Worm (Caenorhabditis elegans) whole organism, young adult: ENCODE data around the gene C03C10.7.

Experiments used
- B0336.3 ChIP-seq: fragments of 200-800 bp; sonication (Bioruptor generic); IDR thresholded peaks from 2 replicates; pipeline ENCODE4 v1.3.6; 2022; ENCODE audit warnings: missing genetic modification characterization, missing compliant biosample characterization
- D2030.7 ChIP-seq: fragments of 200-800 bp; sonication (Bioruptor generic); IDR thresholded peaks from 2 replicates; pipeline ENCODE4 v1.3.6; 2022; ENCODE audit warnings: missing genetic modification reagents, missing genetic modification characterization, missing compliant biosample characterization
- F33H1.4 ChIP-seq: fragments of 200-800 bp; sonication (Bioruptor generic); IDR thresholded peaks from 2 replicates; pipeline ENCODE4 v1.3.6; 2022; ENCODE audit warnings: missing genetic modification reagents, missing genetic modification characterization, missing compliant biosample characterization
- F49E8.2 ChIP-seq: sonication (generic microtip); optimal IDR thresholded peaks from 3 replicates; lab custom pipeline; 2017; ENCODE audit warnings: missing genetic modification characterization, mild to moderate bottlenecking, missing compliant biosample characterization, antibody characterized with exemption, moderate library complexity; ENCODE audit not compliant: insufficient read depth
- F52B5.7 ChIP-seq: sonication (generic microtip); optimal IDR thresholded peaks from 2 replicates; lab custom pipeline; 2016; ENCODE audit warnings: mild to moderate bottlenecking, missing genetic modification characterization, missing compliant biosample characterization
- T07F8.4 ChIP-seq: sonication (generic microtip); optimal IDR thresholded peaks from 2 replicates; lab custom pipeline; 2016; ENCODE audit warnings: mild to moderate bottlenecking, missing genetic modification characterization, moderate library complexity, missing compliant biosample characterization
- T26A5.8 ChIP-seq: sonication (generic microtip); optimal IDR thresholded peaks from 2 replicates; lab custom pipeline; 2016; ENCODE audit warnings: missing genetic modification characterization, missing compliant biosample characterization
- Y53G8AR.9 ChIP-seq: fragments of 200-800 bp; sonication (Bioruptor generic); conservative IDR thresholded peaks from 2 replicates; pipeline ENCODE4 v1.3.6; 2022; ENCODE audit warnings: missing genetic modification reagents, missing genetic modification characterization, missing compliant biosample characterization
- akir-1 ChIP-seq: fragments of 200-800 bp; sonication (Bioruptor generic); optimal IDR thresholded peaks from 2 replicates; lab custom pipeline; 2018; ENCODE audit warnings: mild to moderate bottlenecking, missing genetic modification characterization, moderate library complexity, missing compliant biosample characterization
- atf-7 ChIP-seq: sonication (generic microtip); optimal IDR thresholded peaks from 2 replicates; lab custom pipeline; 2017; ENCODE audit warnings: mild to moderate bottlenecking, missing genetic modification characterization, missing compliant biosample characterization
- ccch-3 ChIP-seq: fragments of 200-800 bp; sonication (Bioruptor generic); optimal IDR thresholded peaks from 2 replicates; lab custom pipeline; 2018; ENCODE audit warnings: mild to moderate bottlenecking, missing genetic modification characterization, missing compliant biosample characterization
- cebp-1 ChIP-seq, 2 experiments: fragments of 200-800 bp in 1 of 2; sonication (Bioruptor generic) in 1 of 2; sonication (generic microtip) in 1 of 2; IDR thresholded peaks in 1 of 2; optimal IDR thresholded peaks in 1 of 2; 2 replicates each; pipeline versions ENCODE4 v1.3.6 to Lab custom; 2017 to 2022; ENCODE audit warnings: missing compliant biosample characterization in 2 of 2, missing genetic modification characterization in 2 of 2, mild to moderate bottlenecking in 1 of 2, missing genetic modification reagents in 1 of 2, moderate library complexity in 1 of 2
- efl-1 ChIP-seq: fragments of 150-350 bp; optimal IDR thresholded peaks from 2 replicates; lab custom pipeline; 2014; ENCODE audit warnings: missing biosample characterization, missing genetic modification reagents, missing genetic modification characterization
- ets-4 ChIP-seq: fragments of 200-800 bp; sonication (Bioruptor generic); optimal IDR thresholded peaks from 2 replicates; lab custom pipeline; 2018; ENCODE audit warnings: mild to moderate bottlenecking, missing genetic modification characterization, missing compliant biosample characterization
- fkh-3 ChIP-seq: sonication (generic microtip); optimal IDR thresholded peaks from 2 replicates; lab custom pipeline; 2016; ENCODE audit warnings: mild to moderate bottlenecking, missing genetic modification characterization, missing compliant biosample characterization
- hlh-26 ChIP-seq: fragments of 200-800 bp; sonication (Bioruptor generic); conservative IDR thresholded peaks from 2 replicates; pipeline ENCODE4 v1.3.6; 2022; ENCODE audit warnings: missing genetic modification reagents, missing genetic modification characterization, missing compliant biosample characterization
- hmg-1.2 ChIP-seq: fragments of 200-800 bp; sonication (Bioruptor generic); IDR thresholded peaks from 2 replicates; pipeline ENCODE4 v1.3.6; 2022; ENCODE audit warnings: missing genetic modification reagents, missing genetic modification characterization, missing compliant biosample characterization
- hrde-1 ChIP-seq: sonication (generic microtip); optimal IDR thresholded peaks from 2 replicates; lab custom pipeline; 2016; ENCODE audit warnings: missing genetic modification characterization, mild to moderate bottlenecking, missing compliant biosample characterization, moderate library complexity, missing genotype, missing genetic modification reagents, borderline replicate concordance
- hsf-1 ChIP-seq: fragments of 200-800 bp; sonication (Bioruptor generic); IDR thresholded peaks from 2 replicates; pipeline ENCODE4 v1.3.6; 2022; ENCODE audit warnings: missing genetic modification reagents, missing genetic modification characterization, missing compliant biosample characterization
- lin-54 ChIP-seq: fragments of 200-800 bp; sonication (Bioruptor generic); optimal IDR thresholded peaks from 2 replicates; lab custom pipeline; 2018; ENCODE audit warnings: mild to moderate bottlenecking, missing genetic modification characterization, missing compliant biosample characterization
- madf-3 ChIP-seq: fragments of 200-800 bp; sonication (Bioruptor generic); IDR thresholded peaks from 2 replicates; pipeline ENCODE4 v1.3.6; 2022; ENCODE audit warnings: missing genetic modification reagents, missing genetic modification characterization, missing compliant biosample characterization
- madf-6 ChIP-seq: fragments of 200-800 bp; sonication (Bioruptor generic); IDR thresholded peaks from 2 replicates; pipeline ENCODE4 v1.3.6; 2022; ENCODE audit warnings: missing genetic modification reagents, missing genetic modification characterization, missing compliant biosample characterization
- mel-28 ChIP-seq: sonication (generic microtip); optimal IDR thresholded peaks from 2 replicates; lab custom pipeline; 2016; ENCODE audit warnings: borderline replicate concordance, mild to moderate bottlenecking, missing genetic modification characterization, missing compliant biosample characterization
- nhr-27 ChIP-seq: fragments of 200-800 bp; sonication (Bioruptor generic); optimal IDR thresholded peaks from 2 replicates; lab custom pipeline; 2018; ENCODE audit warnings: mild to moderate bottlenecking, missing genetic modification characterization, moderate library complexity, missing compliant biosample characterization
- nhr-80 ChIP-seq: sonication (generic microtip); optimal IDR thresholded peaks from 2 replicates; lab custom pipeline; 2016; ENCODE audit warnings: missing genetic modification characterization, missing compliant biosample characterization
- rcor-1 ChIP-seq: fragments of 200-800 bp; sonication (Bioruptor generic); IDR thresholded peaks from 2 replicates; pipeline ENCODE4 v1.3.6; 2022; ENCODE audit warnings: missing genetic modification reagents, missing genetic modification characterization, missing compliant biosample characterization
- snpc-1.3 ChIP-seq: sonication (generic microtip); optimal IDR thresholded peaks from 2 replicates; lab custom pipeline; 2017; ENCODE audit warnings: missing genetic modification characterization, mild to moderate bottlenecking, missing compliant biosample characterization, antibody characterized with exemption, moderate library complexity, missing genotype, missing genetic modification reagents; ENCODE audit not compliant: insufficient read depth
- snpc-4 ChIP-seq, 5 experiments: fragments of 150-350 bp in 1 of 5; sonication (generic microtip) in 4 of 5; optimal IDR thresholded peaks; 2 replicates each; lab custom pipeline; 2014 to 2018; ENCODE audit warnings: missing genetic modification characterization in 5 of 5, missing biosample characterization in 3 of 5, antibody characterized with exemption in 2 of 5, mild to moderate bottlenecking in 2 of 5, missing compliant biosample characterization in 2 of 5, missing genotype in 2 of 5, moderate library complexity in 2 of 5, missing genetic modification reagents in 1 of 5
- sptf-2 ChIP-seq: fragments of 200-800 bp; sonication (Bioruptor generic); optimal IDR thresholded peaks from 2 replicates; lab custom pipeline; 2018; ENCODE audit warnings: mild to moderate bottlenecking, missing genetic modification characterization, missing compliant biosample characterization
- unc-130 ChIP-seq: sonication (generic microtip); optimal IDR thresholded peaks from 2 replicates; lab custom pipeline; 2016; ENCODE audit warnings: missing genetic modification reagents, missing genetic modification characterization, missing compliant biosample characterization
- zim-3 ChIP-seq: sonication (generic microtip); optimal IDR thresholded peaks from 2 replicates; lab custom pipeline; 2017; ENCODE audit warnings: mild to moderate bottlenecking, missing genetic modification characterization, moderate library complexity, missing compliant biosample characterization
- ztf-26 ChIP-seq: sonication (generic microtip); optimal IDR thresholded peaks from 2 replicates; lab custom pipeline; 2017; ENCODE audit warnings: missing genetic modification characterization, missing compliant biosample characterization

Gene C03C10.7

DNA sequence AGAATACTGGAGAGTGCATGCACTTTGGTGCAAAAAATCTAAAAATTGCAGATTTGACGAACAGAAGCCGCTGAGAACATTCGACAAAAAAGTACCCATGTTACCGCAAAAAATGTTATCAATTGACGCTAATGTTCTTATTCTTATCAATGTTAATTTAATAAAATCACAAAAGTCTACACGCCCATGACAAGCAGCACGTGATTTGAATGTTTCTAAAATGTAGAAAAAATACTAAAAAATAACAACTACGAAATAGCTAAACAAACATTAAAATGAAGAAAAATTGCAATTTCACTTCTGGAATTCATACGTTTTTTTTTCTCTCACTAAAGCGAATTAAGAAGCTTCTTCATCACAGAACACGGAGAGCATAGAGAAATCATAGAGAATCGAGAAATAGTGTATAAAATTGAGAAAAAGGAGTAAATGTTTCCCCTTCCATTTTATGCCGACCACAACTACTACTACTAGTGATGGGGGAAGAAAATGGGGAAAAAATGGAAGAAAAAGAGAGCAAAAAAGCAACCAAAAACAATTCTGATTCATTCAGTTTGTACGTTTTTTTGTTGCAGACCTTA, 7.4 kb upstream of the C03C10.7 start:
- TF ChIP-seq cebp-1 (GFP tag; IDR thresholded peaks at IDR 0.05; lab: Robert Waterston, UW): no peak
- peak; percentile 12 for TF ChIP-seq cebp-1 (tag; optimal IDR thresholded peaks at IDR 0.05; lab: Kevin White, UChicago)
- TF ChIP-seq T07F8.4 (tag; lab: Kevin White, UChicago): no peak
- peak; percentile 55 for TF ChIP-seq nhr-80 (tag; lab: Kevin White, UChicago)

DNA sequence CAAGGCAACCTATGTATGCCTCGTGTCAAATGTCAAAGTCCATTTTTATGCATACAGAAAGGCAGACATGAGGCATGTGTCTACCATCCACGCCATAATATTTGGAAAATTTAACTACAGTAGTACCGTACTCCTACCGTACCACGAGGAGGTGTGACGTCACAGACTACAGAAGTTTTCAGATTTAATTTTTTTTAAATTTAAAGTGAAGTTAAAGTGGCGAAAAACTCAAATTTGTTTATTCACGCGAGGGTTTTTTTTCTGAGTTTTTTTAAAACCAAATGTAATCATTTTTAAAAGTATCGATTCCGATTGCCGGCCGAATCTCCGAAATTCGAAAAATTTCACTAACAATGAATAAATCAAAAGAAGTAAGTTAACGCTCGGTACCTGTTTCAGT, 5.1 kb upstream of the C03C10.7 start, which contains the start of gene C03C10.2:
Gene C03C10.2, plus strand, starts transcription at position 301 of the 400 bp plus-strand sequence.
- TF ChIP-seq hsf-1 (GFP tag; lab: Robert Waterston, UW) (no peak), nhr-27 (tag; lab: Kevin White, UChicago) (no peak), F52B5.7 (tag; lab: Kevin White, UChicago) (no peak), rcor-1 (no peak), T26A5.8 (no peak), hrde-1 (tag; lab: Kevin White, UChicago) (no peak), ccch-3 (GFP tag; lab: Kevin White, UChicago) (no peak), snpc-1.3 (no peak), snpc-4 (GFP tag; optimal IDR thresholded peaks at IDR 0.05; lab: Kevin White, UChicago) (no peak), snpc-4 (tag; optimal IDR thresholded peaks at IDR 0.05; lab: Kevin White, UChicago) (no peak), ztf-26 (no peak), zim-3 (tag; lab: Kevin White, UChicago) (no peak), F49E8.2 (no peak), hlh-26 (GFP tag; lab: Robert Waterston, UW) (no peak), fkh-3 (tag; lab: Kevin White, UChicago) (no peak), efl-1 (GFP tag; lab: Kevin White, UChicago) (no peak), unc-130 (GFP tag; lab: Kevin White, UChicago) (no peak)
- TF ChIP-seq, all 124 proteins: peak for 0

DNA sequence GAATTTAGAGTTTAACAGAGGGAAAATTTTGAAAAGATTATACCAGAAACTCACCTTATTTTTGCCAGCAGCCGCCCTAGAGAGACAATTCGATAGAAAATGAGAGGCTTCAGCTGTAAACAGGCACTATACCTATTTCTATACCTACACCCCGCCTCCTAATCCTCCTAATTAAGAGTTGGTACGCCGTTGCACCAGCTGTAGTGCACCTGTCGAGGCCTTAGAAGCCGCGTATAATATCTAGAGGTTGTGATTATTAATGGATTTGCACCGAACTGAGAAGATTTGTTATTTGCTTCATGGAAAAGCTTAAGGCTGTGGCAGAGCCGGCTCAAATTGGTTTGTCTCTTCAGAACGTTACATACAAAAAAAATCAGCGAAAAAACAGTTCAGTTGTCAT, 3.8 kb upstream of the C03C10.7 start, which contains the start of gene C03C10.5:
Gene C03C10.5, minus strand, starts transcription at position 101 of the 400 bp plus-strand sequence.
- TF ChIP-seq akir-1 (GFP tag; lab: Kevin White, UChicago) (no peak), D2030.7 (GFP tag; lab: Robert Waterston, UW) (no peak), sptf-2 (GFP tag; lab: Kevin White, UChicago) (no peak), ets-4 (GFP tag; lab: Kevin White, UChicago) (no peak)

DNA sequence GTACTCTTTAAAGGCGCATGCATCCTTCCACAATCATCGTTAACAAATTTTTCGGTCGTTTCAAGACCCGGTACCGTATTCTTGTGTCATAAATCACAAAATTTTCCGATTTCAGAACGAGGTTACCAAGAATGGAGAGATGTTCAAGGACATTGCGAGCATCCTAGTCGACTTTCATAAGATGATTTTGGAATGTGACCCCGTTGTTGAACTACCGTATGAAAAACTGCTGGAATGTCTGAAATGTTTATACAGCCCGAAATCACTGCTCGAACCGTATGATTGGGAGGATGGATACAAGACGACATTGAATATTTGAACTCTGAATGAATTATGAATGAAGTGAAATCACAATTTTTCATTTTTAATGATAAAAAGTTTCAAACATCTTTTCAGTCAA, 2.9 kb upstream of the C03C10.7 start:
- TF ChIP-seq hsf-1 (GFP tag; lab: Robert Waterston, UW): 0 out of 2 replicates have a peak, but pooled peaks have one; percentile 11
- TF ChIP-seq atf-7 (tag; lab: Kevin White, UChicago): no peak
- TF ChIP-seq hrde-1 (tag; lab: Kevin White, UChicago): peak; percentile 27
- TF ChIP-seq Y53G8AR.9 (GFP tag; lab: Robert Waterston, UW): peak; percentile 49; the same call in 1 of the 2 replicates
- peak; percentile 58; the same call in 1 of the 2 replicates for TF ChIP-seq madf-6
- TF ChIP-seq B0336.3 (GFP tag; lab: Robert Waterston, UW): 0 out of 2 replicates have a peak, but pooled peaks have one; percentile 27
- TF ChIP-seq madf-3 (GFP tag; lab: Robert Waterston, UW): peak; percentile 61; the same call in 1 of the 2 replicates
- no peak for TF ChIP-seq mel-28 (tag; lab: Kevin White, UChicago)
- TF ChIP-seq lin-54 (GFP tag; lab: Kevin White, UChicago): peak; percentile 40
- peak; percentile 15; the same call in 1 of the 2 replicates for TF ChIP-seq F33H1.4 (GFP tag; lab: Robert Waterston, UW)
- no peak for TF ChIP-seq hmg-1.2 (GFP tag; lab: Robert Waterston, UW)
